Fruit fly (Drosophila melanogaster) whole organism, prepupa: ENCODE measurements around the gene CG3769.

Experiments
- Blimp-1 ChIP-seq: fragments of 200-800 bp; sonication (Bioruptor generic); optimal IDR thresholded peaks from 3 replicates; lab custom pipeline; 2017; ENCODE audit warnings: missing biosample characterization, missing genetic modification characterization, mild to moderate bottlenecking, moderate library complexity, missing genetic modification reagents
- CG10631 ChIP-seq: fragments of 200-800 bp; sonication (Bioruptor generic); optimal IDR thresholded peaks from 2 replicates; lab custom pipeline; 2016; ENCODE audit warnings: missing biosample characterization, missing genetic modification characterization
- CG10669 ChIP-seq: fragments of 200-800 bp; sonication (Bioruptor generic); optimal IDR thresholded peaks from 3 replicates; lab custom pipeline; 2018; ENCODE audit warnings: missing biosample characterization, mild to moderate bottlenecking, missing genetic modification characterization, moderate library complexity
- CG11294 ChIP-seq: fragments of 200-800 bp; sonication (Bioruptor generic); IDR thresholded peaks from 2 replicates; pipeline ENCODE4 v1.3.6; 2022; ENCODE audit warnings: missing biosample characterization, missing genetic modification characterization
- CG11762 ChIP-seq: fragments of 200-800 bp; sonication (Bioruptor generic); optimal IDR thresholded peaks from 3 replicates; lab custom pipeline; 2016; ENCODE audit warnings: missing biosample characterization, missing genetic modification characterization; ENCODE audit not compliant: insufficient read depth
- CG11902 ChIP-seq: fragments of 200-800 bp; sonication (Bioruptor generic); optimal IDR thresholded peaks from 3 replicates; lab custom pipeline; 2016; ENCODE audit warnings: missing biosample characterization, missing genetic modification characterization
- CG15336 ChIP-seq: fragments of 200-800 bp; sonication (Bioruptor generic); IDR thresholded peaks from 2 replicates; pipeline ENCODE4 v1.3.6; 2022; ENCODE audit warnings: missing biosample characterization, missing genetic modification characterization
- CG1621 ChIP-seq: fragments of 200-800 bp; sonication (Bioruptor generic); optimal IDR thresholded peaks from 3 replicates; lab custom pipeline; 2018; ENCODE audit warnings: missing biosample characterization, mild to moderate bottlenecking, missing genetic modification characterization
- CG16779 ChIP-seq: fragments of 200-800 bp; sonication (Bioruptor generic); optimal IDR thresholded peaks from 3 replicates; lab custom pipeline; 2017; ENCODE audit warnings: missing biosample characterization, mild to moderate bottlenecking, missing genetic modification characterization
- CG3032 ChIP-seq: fragments of 200-800 bp; optimal IDR thresholded peaks from 2 replicates; lab custom pipeline; 2019; ENCODE audit warnings: missing biosample characterization, mild to moderate bottlenecking, missing genetic modification characterization, moderate library complexity
- CG31627 ChIP-seq: fragments of 200-800 bp; sonication (Bioruptor generic); optimal IDR thresholded peaks from 3 replicates; lab custom pipeline; 2016; ENCODE audit warnings: missing biosample characterization, missing genetic modification characterization
- CG32006 ChIP-seq: fragments of 200-800 bp; sonication (Bioruptor generic); optimal IDR thresholded peaks from 3 replicates; lab custom pipeline; 2017; ENCODE audit warnings: missing biosample characterization, mild to moderate bottlenecking, missing genetic modification characterization
- CG4318 ChIP-seq: fragments of 200-800 bp; sonication (Bioruptor generic); optimal IDR thresholded peaks from 3 replicates; lab custom pipeline; 2017; ENCODE audit warnings: missing biosample characterization, mild to moderate bottlenecking, missing genetic modification characterization
- CG6163 ChIP-seq: fragments of 200-800 bp; sonication (Bioruptor generic); IDR thresholded peaks from 3 replicates; pipeline ENCODE4 v1.3.6; 2022; ENCODE audit warnings: missing biosample characterization, missing genetic modification characterization
- CG6792 ChIP-seq: fragments of 200-800 bp; sonication (Bioruptor generic); optimal IDR thresholded peaks from 3 replicates; lab custom pipeline; 2016; ENCODE audit warnings: missing biosample characterization, missing genetic modification characterization
- CG6808 ChIP-seq: fragments of 200-800 bp; sonication (Bioruptor generic); optimal IDR thresholded peaks from 3 replicates; lab custom pipeline; 2017; ENCODE audit warnings: missing biosample characterization, missing genetic modification characterization, mild to moderate bottlenecking, moderate library complexity, missing genetic modification reagents
- CG6854 ChIP-seq: fragments of 200-800 bp; sonication (Bioruptor generic); optimal IDR thresholded peaks from 2 replicates; lab custom pipeline; 2017; ENCODE audit warnings: missing biosample characterization, mild to moderate bottlenecking, missing genetic modification characterization
- CG7368 ChIP-seq: fragments of 200-800 bp; sonication (Bioruptor generic); optimal IDR thresholded peaks from 3 replicates; lab custom pipeline; 2016; ENCODE audit warnings: missing biosample characterization, missing genetic modification characterization
- CG8119 ChIP-seq: fragments of 200-800 bp; sonication (Bioruptor generic); IDR thresholded peaks from 3 replicates; pipeline ENCODE4 v1.3.6; 2022; ENCODE audit warnings: missing biosample characterization, missing genetic modification characterization
- CG8319 ChIP-seq: fragments of 200-800 bp; sonication (Bioruptor generic); optimal IDR thresholded peaks from 3 replicates; lab custom pipeline; 2016; ENCODE audit warnings: missing biosample characterization, missing genetic modification characterization
- CG8632 ChIP-seq: fragments of 200-800 bp; sonication (Bioruptor generic); optimal IDR thresholded peaks from 3 replicates; lab custom pipeline; 2016; ENCODE audit warnings: missing biosample characterization, missing genetic modification characterization
- CG9139 ChIP-seq: fragments of 200-800 bp; sonication (Bioruptor generic); optimal IDR thresholded peaks from 3 replicates; lab custom pipeline; 2017; ENCODE audit warnings: missing biosample characterization, mild to moderate bottlenecking, missing genetic modification characterization
- Eip75B ChIP-seq: fragments of 200-800 bp; sonication (Bioruptor generic); optimal IDR thresholded peaks from 3 replicates; lab custom pipeline; 2016; ENCODE audit warnings: missing biosample characterization, missing genetic modification characterization
- Eip93F ChIP-seq: fragments of 200-800 bp; sonication (Bioruptor generic); optimal IDR thresholded peaks from 2 replicates; lab custom pipeline; 2016; ENCODE audit warnings: missing biosample characterization, mild to moderate bottlenecking, missing genetic modification characterization
- Ets21C ChIP-seq: fragments of 200-800 bp; sonication (Bioruptor generic); optimal IDR thresholded peaks from 3 replicates; lab custom pipeline; 2016; ENCODE audit warnings: missing biosample characterization, missing genetic modification characterization
- Ets96B ChIP-seq: fragments of 200-800 bp; optimal IDR thresholded peaks from 2 replicates; lab custom pipeline; 2019; ENCODE audit warnings: missing biosample characterization, mild to moderate bottlenecking, missing genetic modification characterization, moderate library complexity
- Gug ChIP-seq: fragments of 200-800 bp; sonication (Bioruptor generic); IDR thresholded peaks from 2 replicates; pipeline ENCODE4 v1.3.6; 2022; ENCODE audit warnings: missing biosample characterization, missing genetic modification characterization
- Hr38 ChIP-seq: sonication (Bioruptor generic); optimal IDR thresholded peaks from 2 replicates; lab custom pipeline; 2016; ENCODE audit warnings: missing biosample characterization, missing genetic modification characterization
- Hr39 ChIP-seq: fragments of 200-800 bp; sonication (Bioruptor generic); optimal IDR thresholded peaks from 2 replicates; lab custom pipeline; 2016; ENCODE audit warnings: missing biosample characterization, missing genetic modification characterization
- Lpt ChIP-seq: fragments of 200-800 bp; sonication (Bioruptor generic); optimal IDR thresholded peaks from 3 replicates; lab custom pipeline; 2016; ENCODE audit warnings: missing biosample characterization, missing genetic modification characterization
- Met ChIP-seq: fragments of 200-800 bp; sonication (Bioruptor generic); optimal IDR thresholded peaks from 3 replicates; lab custom pipeline; 2016; ENCODE audit warnings: missing biosample characterization, missing genetic modification characterization
- OdsH ChIP-seq: fragments of 200-800 bp; sonication (Bioruptor generic); optimal IDR thresholded peaks from 3 replicates; lab custom pipeline; 2016; ENCODE audit warnings: missing biosample characterization, missing genetic modification characterization
- Smox ChIP-seq: fragments of 200-800 bp; sonication (Bioruptor generic); optimal IDR thresholded peaks from 3 replicates; lab custom pipeline; 2016; ENCODE audit warnings: missing biosample characterization, missing genetic modification characterization
- Sox102F ChIP-seq: fragments of 200-800 bp; sonication (Bioruptor generic); optimal IDR thresholded peaks from 2 replicates; lab custom pipeline; 2016; ENCODE audit warnings: missing biosample characterization, mild to moderate bottlenecking, missing genetic modification characterization
- Sox14 ChIP-seq: fragments of 200-800 bp; sonication (Bioruptor generic); optimal IDR thresholded peaks from 3 replicates; lab custom pipeline; 2016; ENCODE audit warnings: missing biosample characterization, missing genetic modification characterization
- Sox15 ChIP-seq: fragments of 200-800 bp; sonication (Bioruptor generic); optimal IDR thresholded peaks from 3 replicates; lab custom pipeline; 2016; ENCODE audit warnings: missing biosample characterization, missing genetic modification characterization
- achi ChIP-seq: fragments of 200-800 bp; sonication (Bioruptor generic); optimal IDR thresholded peaks from 3 replicates; lab custom pipeline; 2016; ENCODE audit warnings: missing biosample characterization, missing genetic modification characterization
- cyc ChIP-seq: fragments of 200-800 bp; sonication (Bioruptor generic); optimal IDR thresholded peaks from 3 replicates; lab custom pipeline; 2016; ENCODE audit warnings: missing biosample characterization, missing genetic modification characterization
- dac ChIP-seq: fragments of 200-800 bp; sonication (Bioruptor generic); optimal IDR thresholded peaks from 2 replicates; lab custom pipeline; 2017; ENCODE audit warnings: missing biosample characterization, mild to moderate bottlenecking, missing genetic modification characterization
- dsx ChIP-seq: fragments of 200-800 bp; optimal IDR thresholded peaks from 3 replicates; lab custom pipeline; 2019; ENCODE audit warnings: missing biosample characterization, mild to moderate bottlenecking, missing genetic modification characterization, moderate library complexity; ENCODE audit not compliant: poor library complexity, severe bottlenecking
- eg ChIP-seq: fragments of 200-800 bp; sonication (Bioruptor generic); IDR thresholded peaks from 3 replicates; pipeline ENCODE4 v1.3.6; 2022; ENCODE audit warnings: missing biosample characterization, missing genetic modification characterization
- fd59A ChIP-seq: fragments of 200-800 bp; sonication (Bioruptor generic); optimal IDR thresholded peaks from 2 replicates; lab custom pipeline; 2017; ENCODE audit warnings: missing biosample characterization, mild to moderate bottlenecking, missing genetic modification characterization, missing genetic modification reagents
- fd85E ChIP-seq: fragments of 200-800 bp; sonication (Bioruptor generic); optimal IDR thresholded peaks from 3 replicates; lab custom pipeline; 2016; ENCODE audit warnings: missing biosample characterization, missing genetic modification characterization
- lz ChIP-seq: fragments of 200-800 bp; sonication (Bioruptor generic); optimal IDR thresholded peaks from 3 replicates; lab custom pipeline; 2016; ENCODE audit warnings: missing biosample characterization, missing genetic modification characterization
- pdm3 ChIP-seq: fragments of 200-800 bp; sonication (Bioruptor generic); optimal IDR thresholded peaks from 3 replicates; lab custom pipeline; 2016; ENCODE audit warnings: missing biosample characterization, missing genetic modification characterization
- spab ChIP-seq: fragments of 200-800 bp; sonication (Bioruptor generic); optimal IDR thresholded peaks from 2 replicates; lab custom pipeline; 2017; ENCODE audit warnings: missing biosample characterization, mild to moderate bottlenecking, missing genetic modification characterization, missing genetic modification reagents
- ss ChIP-seq, 2 experiments: fragments of 200-800 bp; sonication (Bioruptor generic); optimal IDR thresholded peaks; 2 replicates in 1 of 2; 3 replicates in 1 of 2; lab custom pipeline; 2017 to 2018; ENCODE audit warnings: mild to moderate bottlenecking in 2 of 2, missing biosample characterization in 2 of 2, missing genetic modification characterization in 2 of 2, moderate library complexity in 1 of 2
- svp ChIP-seq: fragments of 200-800 bp; sonication (Bioruptor generic); peaks from one replicate; lab custom pipeline; 2016; ENCODE audit warnings: missing biosample characterization, missing genetic modification characterization
- topi ChIP-seq: fragments of 200-800 bp; sonication (Bioruptor generic); optimal IDR thresholded peaks from 3 replicates; lab custom pipeline; 2016; ENCODE audit warnings: missing biosample characterization, missing genetic modification characterization
- vri ChIP-seq: fragments of 200-800 bp; sonication (Bioruptor generic); optimal IDR thresholded peaks from 3 replicates; lab custom pipeline; 2016; ENCODE audit warnings: missing biosample characterization, mild to moderate bottlenecking, missing genetic modification characterization

The CG3769 gene

DNA sequence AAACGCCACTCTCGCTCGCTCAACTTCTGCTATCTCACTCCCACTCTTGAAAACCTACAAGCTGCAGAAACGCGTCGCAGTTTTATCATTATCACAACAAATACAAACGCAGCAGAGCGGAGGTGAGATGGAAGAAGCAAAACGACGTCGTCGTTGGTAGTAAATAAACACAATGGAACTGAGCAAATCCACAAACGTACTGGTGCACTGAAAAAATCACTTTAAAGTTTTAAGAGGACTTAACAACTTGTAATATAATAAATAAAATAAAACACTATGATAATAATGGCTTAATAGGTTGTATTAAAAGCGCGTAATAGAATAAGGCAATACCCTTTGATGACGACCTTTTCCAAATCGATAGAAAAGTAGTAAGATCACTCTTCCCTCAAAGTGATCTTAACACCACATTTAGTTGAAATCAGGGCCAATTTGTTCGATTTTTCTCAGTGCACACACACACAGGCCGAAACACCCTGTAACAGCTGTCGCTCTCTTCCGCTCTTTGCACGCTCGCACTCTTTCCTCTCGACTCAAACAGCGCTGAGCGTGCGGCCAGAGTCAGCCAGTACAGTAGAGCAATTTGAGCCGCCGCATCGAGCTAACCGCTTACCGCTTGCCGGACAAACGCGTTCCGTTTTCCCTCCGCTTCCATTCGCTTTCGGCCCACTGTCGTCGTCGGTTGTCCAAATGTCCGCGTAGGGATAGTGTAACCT is 14.2 kb downstream of the CG3769 start:
- TF ChIP-seq Sox102F (GFP tag; lab: Kevin White, UChicago) (peak; percentile 89), CG6792 (GFP tag; lab: Kevin White, UChicago) (peak; percentile 96), CG8319 (peak; percentile 88), CG1621 (tag; lab: Kevin White, UChicago) (peak; percentile 89), CG6163 (GFP tag; lab: Robert Waterston, UW) (peak; percentile 93), fd85E (GFP tag; lab: Kevin White, UChicago) (peak; percentile 86), Smox (GFP tag; lab: Kevin White, UChicago) (peak; percentile 86), Eip93F (GFP tag; lab: Kevin White, UChicago) (peak; percentile 95), dsx (GFP tag; lab: Kevin White, UChicago) (peak; percentile 91), Lpt (GFP tag; lab: Kevin White, UChicago) (peak; percentile 93), Hr38 (GFP tag; lab: Kevin White, UChicago) (no peak), cyc (GFP tag; lab: Kevin White, UChicago) (peak; percentile 92), spab (GFP tag; lab: Kevin White, UChicago) (peak; percentile 95), CG3032 (tag; lab: Kevin White, UChicago) (peak; percentile 97), fd59A (GFP tag; lab: Kevin White, UChicago) (peak; percentile 95), CG9139 (peak; percentile 89), achi (GFP tag; lab: Kevin White, UChicago) (peak; percentile 96), Ets96B (tag; lab: Kevin White, UChicago) (peak; percentile 95), vri (GFP tag; lab: Kevin White, UChicago) (peak; percentile 90), CG31627 (peak; percentile 92), eg (peak; percentile 94), CG6854 (GFP tag; lab: Kevin White, UChicago) (peak; percentile 96), Hr39 (GFP tag; lab: Kevin White, UChicago) (peak; percentile 83), CG6808 (GFP tag; lab: Kevin White, UChicago) (peak; percentile 95), CG32006 (peak; percentile 95), svp (GFP tag; lab: Kevin White, UChicago) (peak; percentile 97), lz (GFP tag; lab: Kevin White, UChicago) (peak; percentile 73), CG8632 (peak; percentile 93), CG10669 (GFP tag; lab: Kevin White, UChicago) (peak; percentile 94), CG7368 (GFP tag; lab: Kevin White, UChicago) (peak; percentile 93), CG11902 (GFP tag; lab: Kevin White, UChicago) (peak; percentile 93), CG11294 (GFP tag; lab: Robert Waterston, UW) (peak; percentile 94), Blimp-1 (GFP tag; lab: Kevin White, UChicago) (peak; percentile 91), Met (GFP tag; lab: Kevin White, UChicago) (peak; percentile 98), Sox15 (GFP tag; lab: Kevin White, UChicago) (peak; percentile 96), topi (GFP tag; lab: Kevin White, UChicago) (peak; percentile 90), pdm3 (GFP tag; lab: Kevin White, UChicago) (peak; percentile 87), CG15336 (peak; percentile 97), Gug (peak; percentile 94), CG4318 (GFP tag; lab: Kevin White, UChicago) (peak; percentile 90), CG10631 (GFP tag; lab: Kevin White, UChicago) (peak; percentile 97), CG8119 (peak; percentile 98), Ets21C (GFP tag; lab: Kevin White, UChicago) (peak; percentile 84), CG16779 (tag; lab: Kevin White, UChicago) (peak; percentile 79), ss (GFP tag; optimal IDR thresholded peaks at IDR 0.05; lab: Kevin White, UChicago) (peak; percentile 95 to 96), CG11762 (GFP tag; lab: Kevin White, UChicago) (peak; percentile 92), OdsH (GFP tag; lab: Kevin White, UChicago) (peak; percentile 97), Sox14 (GFP tag; lab: Kevin White, UChicago) (peak; percentile 96), Eip75B (GFP tag; lab: Kevin White, UChicago) (peak; percentile 86), dac (GFP tag; lab: Kevin White, UChicago) (peak; percentile 66)
